Worm (Caenorhabditis elegans) whole organism, midembryonic: Measurements from ENCODE around the gene F11G11.14.
"Not testable (repeated sequence)": the region's sequence is repeated elsewhere in the genome, so short reads cannot be mapped to it uniquely, and the experiment has no call there.

ENCODE experiments used
- T22C8.4 ChIP-seq: fragments of 200-800 bp; sonication (Bioruptor generic); IDR thresholded peaks from 2 replicates; pipeline ENCODE4 v1.3.6; 2022; ENCODE audit warnings: missing genetic modification characterization, missing compliant biosample characterization
- flt-1 ChIP-seq: fragments of 200-800 bp; sonication (Bioruptor generic); IDR thresholded peaks from 2 replicates; pipeline ENCODE4 v1.3.6; 2022; ENCODE audit warnings: missing genetic modification characterization, missing compliant biosample characterization
- tab-1 ChIP-seq: fragments of 200-800 bp; sonication (Bioruptor generic); IDR thresholded peaks from 2 replicates; pipeline ENCODE4 v1.3.6; 2022; ENCODE audit warnings: missing genetic modification characterization, missing compliant biosample characterization
- ztf-23 ChIP-seq: fragments of 200-800 bp; sonication (Bioruptor generic); IDR thresholded peaks from 2 replicates; pipeline ENCODE4 v1.3.6; 2022; ENCODE audit warnings: missing genetic modification reagents, missing genetic modification characterization, missing compliant biosample characterization
- ztf-29 ChIP-seq: fragments of 200-800 bp; sonication (Bioruptor generic); IDR thresholded peaks from 2 replicates; pipeline ENCODE4 v1.3.6; 2022; ENCODE audit warnings: missing genetic modification reagents, missing genetic modification characterization, missing compliant biosample characterization

DNA sequence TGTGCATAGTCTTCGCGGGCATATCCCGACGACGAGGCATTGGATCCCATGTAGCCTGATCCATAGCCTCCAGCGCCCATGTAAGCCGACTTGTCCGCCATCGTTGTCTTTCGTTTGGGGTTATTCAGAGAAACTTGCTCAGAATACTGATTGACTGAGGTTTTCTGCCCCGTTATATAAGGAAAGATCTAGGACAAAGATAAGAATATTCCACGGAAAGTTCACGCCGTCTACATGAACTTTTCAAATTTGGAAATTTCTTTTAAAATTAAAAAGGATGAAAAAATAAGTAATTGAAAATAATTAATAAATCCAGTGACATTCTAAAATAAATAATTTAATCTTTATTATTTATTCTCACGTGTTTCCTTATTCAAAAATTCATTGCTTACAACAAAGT, 3.2 kb upstream of the F11G11.14 start, which contains the start of the genes nspd-5 and F11G11.4:
- not testable (repeated sequence) for TF ChIP-seq flt-1 (GFP tag; lab: Robert Waterston, UW); T22C8.4; ztf-23; tab-1; ztf-29 (GFP tag; lab: Robert Waterston, UW)
